Fruit fly (Drosophila melanogaster) whole organism, adult: ENCODE results near the gene Scp2.

Experiments used
- CG11617 ChIP-seq: fragments of 200-800 bp; sonication (Bioruptor generic); optimal IDR thresholded peaks from 2 replicates; lab custom pipeline; 2017; ENCODE audit warnings: mild to moderate bottlenecking, missing biosample characterization, missing genetic modification reagents, missing genetic modification characterization
- CG12768 ChIP-seq: fragments of 200-800 bp; sonication (Bioruptor generic); optimal IDR thresholded peaks from 2 replicates; lab custom pipeline; 2017; ENCODE audit warnings: missing biosample characterization, missing genetic modification characterization, mild to moderate bottlenecking, moderate library complexity, missing genetic modification reagents
- CG14711 ChIP-seq: fragments of 200-800 bp; sonication (Bioruptor generic); optimal IDR thresholded peaks from 2 replicates; lab custom pipeline; 2018; ENCODE audit warnings: missing biosample characterization, mild to moderate bottlenecking, missing genetic modification characterization, moderate library complexity
- CG1620 ChIP-seq: fragments of 200-800 bp; sonication (Bioruptor generic); optimal IDR thresholded peaks from 2 replicates; lab custom pipeline; 2016; ENCODE audit warnings: missing biosample characterization, missing genetic modification characterization
- CG33017 ChIP-seq: fragments of 200-800 bp; sonication (Bioruptor generic); optimal IDR thresholded peaks from 2 replicates; lab custom pipeline; 2018; ENCODE audit warnings: missing biosample characterization, mild to moderate bottlenecking, missing genetic modification characterization, moderate library complexity
- CG5204 ChIP-seq: fragments of 200-800 bp; sonication (Bioruptor generic); optimal IDR thresholded peaks from 2 replicates; lab custom pipeline; 2016; ENCODE audit warnings: missing biosample characterization, missing genetic modification characterization
- CG7045 ChIP-seq: fragments of 200-800 bp; sonication (Bioruptor generic); optimal IDR thresholded peaks from 2 replicates; lab custom pipeline; 2017; ENCODE audit warnings: missing biosample characterization, mild to moderate bottlenecking, missing genetic modification characterization
- CG7101 ChIP-seq: fragments of 200-800 bp; sonication (Bioruptor generic); optimal IDR thresholded peaks from 2 replicates; lab custom pipeline; 2018; ENCODE audit warnings: missing biosample characterization, mild to moderate bottlenecking, missing genetic modification characterization, moderate library complexity
- Clk ChIP-seq: fragments of 200-800 bp; sonication (Bioruptor generic); optimal IDR thresholded peaks from 2 replicates; lab custom pipeline; 2017; ENCODE audit warnings: missing biosample characterization, missing genetic modification characterization
- Crg-1 ChIP-seq: fragments of 200-800 bp; sonication (Bioruptor generic); optimal IDR thresholded peaks from 2 replicates; lab custom pipeline; 2016; ENCODE audit warnings: missing biosample characterization, missing genetic modification characterization
- Hr96 ChIP-seq: fragments of 200-800 bp; sonication (Bioruptor generic); optimal IDR thresholded peaks from 2 replicates; lab custom pipeline; 2016; ENCODE audit warnings: missing biosample characterization, missing genetic modification characterization
- Mnt ChIP-seq: fragments of 200-800 bp; sonication (Bioruptor generic); optimal IDR thresholded peaks from 2 replicates; lab custom pipeline; 2016; ENCODE audit warnings: missing biosample characterization, mild to moderate bottlenecking, missing genetic modification characterization
- bab1 ChIP-seq: fragments of 200-800 bp; sonication (Bioruptor generic); optimal IDR thresholded peaks from 3 replicates; lab custom pipeline; 2019; ENCODE audit warnings: missing biosample characterization, mild to moderate bottlenecking, missing genetic modification characterization, moderate library complexity
- cic ChIP-seq: fragments of 200-800 bp; sonication (Bioruptor generic); optimal IDR thresholded peaks from 2 replicates; lab custom pipeline; 2017; ENCODE audit warnings: missing biosample characterization, mild to moderate bottlenecking, missing genetic modification characterization, moderate library complexity
- cnc ChIP-seq, 2 experiments: fragments of >200 bp; optimal IDR thresholded peaks; 2 replicates each; lab custom pipeline; 2017
- kay ChIP-seq: fragments of 200-800 bp; sonication (Bioruptor generic); peaks from one replicate; lab custom pipeline; 2016; ENCODE audit warnings: missing biosample characterization, missing genetic modification characterization, borderline replicate concordance
- ovo ChIP-seq: fragments of 200-800 bp; sonication (Bioruptor generic); optimal IDR thresholded peaks from 2 replicates; lab custom pipeline; 2016; ENCODE audit warnings: missing biosample characterization, missing genetic modification characterization
- pad ChIP-seq: fragments of 200-800 bp; sonication (Bioruptor generic); optimal IDR thresholded peaks from 3 replicates; lab custom pipeline; 2017; ENCODE audit warnings: missing biosample characterization, missing genetic modification characterization, mild to moderate bottlenecking, moderate library complexity, missing genetic modification reagents
- tj ChIP-seq: fragments of 200-800 bp; sonication (Bioruptor generic); optimal IDR thresholded peaks from 3 replicates; lab custom pipeline; 2017; ENCODE audit warnings: missing biosample characterization, mild to moderate bottlenecking, missing genetic modification characterization, moderate library complexity
- toe ChIP-seq: fragments of 200-800 bp; sonication (Bioruptor generic); optimal IDR thresholded peaks from 2 replicates; lab custom pipeline; 2016; ENCODE audit warnings: missing biosample characterization, missing genetic modification characterization

The Scp2 gene

DNA sequence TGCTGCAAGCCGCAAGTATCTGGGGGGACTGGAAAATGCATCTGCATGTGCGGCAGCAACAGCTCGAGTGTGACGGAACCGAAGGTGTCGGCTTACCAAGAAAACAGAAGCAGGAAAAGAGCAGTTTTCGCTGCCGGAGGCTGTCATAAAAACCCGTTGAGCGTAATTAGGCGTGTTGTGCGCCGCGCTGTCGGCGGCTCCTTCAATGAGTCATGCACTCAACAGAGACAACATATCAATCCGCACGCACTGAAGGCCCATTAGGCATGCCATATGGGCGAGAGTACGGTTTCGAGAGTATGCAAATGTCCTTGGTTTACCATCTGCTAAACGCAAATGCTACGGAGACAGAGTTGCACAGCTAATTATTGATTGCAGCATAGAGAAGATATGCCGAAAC lies 55.0 kb downstream of the Scp2 start:
- TF ChIP-seq CG12768 (GFP tag; lab: Kevin White, UChicago): no peak
- no peak for TF ChIP-seq cic (GFP tag; lab: Kevin White, UChicago)
- no peak for TF ChIP-seq CG14711 (tag; lab: Kevin White, UChicago)
- TF ChIP-seq toe (GFP tag; lab: Kevin White, UChicago): no peak
- TF ChIP-seq CG7045: no peak

DNA sequence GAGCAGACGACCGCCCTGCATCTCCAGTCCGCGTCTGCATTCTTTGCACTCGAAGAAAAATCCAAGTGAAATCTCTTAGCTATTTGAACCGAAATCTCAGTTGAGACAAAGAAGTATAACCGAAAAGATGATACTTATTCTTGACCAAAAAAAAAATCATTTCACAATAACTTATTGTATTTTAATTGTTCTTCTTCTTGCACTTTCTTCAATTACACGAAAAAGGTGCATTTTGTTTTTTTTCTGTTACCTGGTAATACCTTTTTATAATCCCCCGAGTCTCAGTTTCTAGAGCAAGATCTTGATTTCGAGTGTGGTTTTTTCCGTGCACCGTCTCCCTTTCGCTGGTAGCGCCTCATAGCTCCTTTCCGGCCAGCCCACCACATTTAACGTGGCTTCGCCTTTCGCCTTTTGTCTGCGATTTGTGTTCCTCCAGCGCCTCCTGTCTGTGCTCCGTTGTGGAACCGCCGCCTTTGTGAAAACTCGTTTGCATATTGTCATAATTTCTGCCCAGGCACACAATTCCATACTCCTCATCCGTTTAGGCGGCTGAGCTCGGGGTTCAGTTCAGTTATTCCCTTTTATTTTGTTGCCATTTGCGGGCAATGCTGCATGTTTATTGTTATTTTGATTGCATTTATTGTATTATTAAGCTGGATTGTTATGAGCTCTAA lies 56.6 kb downstream of the Scp2 start:
- TF ChIP-seq Mnt (GFP tag; lab: Kevin White, UChicago): no peak
- TF ChIP-seq kay (GFP tag; lab: Kevin White, UChicago): no peak
- no peak for TF ChIP-seq CG5204
- no peak for TF ChIP-seq CG7045
- no peak for TF ChIP-seq toe (GFP tag; lab: Kevin White, UChicago)
- no peak for TF ChIP-seq CG7101 (tag; lab: Kevin White, UChicago)
- TF ChIP-seq pad (GFP tag; lab: Kevin White, UChicago): no peak
- TF ChIP-seq cnc (optimal IDR thresholded peaks at IDR 0.05; lab: Kevin White, UChicago): no peak
- TF ChIP-seq cic (GFP tag; lab: Kevin White, UChicago): no peak
- no peak for TF ChIP-seq bab1
- no peak for TF ChIP-seq CG12768 (GFP tag; lab: Kevin White, UChicago)
- TF ChIP-seq Clk (GFP tag; lab: Kevin White, UChicago): no peak
- no peak for TF ChIP-seq Hr96
- no peak for TF ChIP-seq CG1620 (GFP tag; lab: Kevin White, UChicago)
- no peak for TF ChIP-seq tj (GFP tag; lab: Kevin White, UChicago)
- TF ChIP-seq CG11617 (GFP tag; lab: Kevin White, UChicago): no peak
- no peak for TF ChIP-seq CG14711 (tag; lab: Kevin White, UChicago)
- TF ChIP-seq CG33017: no peak
- no peak for TF ChIP-seq Crg-1

DNA sequence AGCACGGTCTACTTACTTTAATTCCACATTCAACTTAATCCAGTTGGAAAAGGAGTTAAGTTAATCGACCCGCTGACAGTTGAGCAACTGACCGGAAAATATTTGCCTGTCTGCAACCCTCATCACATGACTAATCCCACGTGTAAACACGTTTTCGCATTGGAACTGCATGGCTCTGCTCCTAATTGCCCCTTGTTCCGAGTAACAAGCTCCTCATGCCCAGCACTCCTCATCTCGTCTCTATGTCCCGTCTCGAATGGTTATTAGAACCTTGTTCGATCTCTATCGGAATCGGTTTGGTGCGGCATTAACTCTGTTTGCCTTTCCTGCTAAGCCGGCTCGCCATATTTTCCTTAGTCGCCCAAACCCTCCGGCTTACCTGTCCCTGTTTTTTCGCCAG lies 57.2 kb downstream of the Scp2 start:
- TF ChIP-seq cnc (optimal IDR thresholded peaks at IDR 0.05; lab: Kevin White, UChicago): no peak
- TF ChIP-seq Hr96: no peak
- no peak for TF ChIP-seq CG5204
- no peak for TF ChIP-seq kay (GFP tag; lab: Kevin White, UChicago)
- TF ChIP-seq CG7045: no peak
- no peak for TF ChIP-seq tj (GFP tag; lab: Kevin White, UChicago)
- no peak for TF ChIP-seq CG1620 (GFP tag; lab: Kevin White, UChicago)
- TF ChIP-seq bab1: no peak
- TF ChIP-seq pad (GFP tag; lab: Kevin White, UChicago): no peak
- no peak for TF ChIP-seq CG14711 (tag; lab: Kevin White, UChicago)
- no peak for TF ChIP-seq CG11617 (GFP tag; lab: Kevin White, UChicago)
- TF ChIP-seq toe (GFP tag; lab: Kevin White, UChicago): no peak
- no peak for TF ChIP-seq Clk (GFP tag; lab: Kevin White, UChicago)
- no peak for TF ChIP-seq cic (GFP tag; lab: Kevin White, UChicago)
- no peak for TF ChIP-seq CG7101 (tag; lab: Kevin White, UChicago)
- TF ChIP-seq Crg-1: no peak
- no peak for TF ChIP-seq Mnt (GFP tag; lab: Kevin White, UChicago)
- TF ChIP-seq ovo (GFP tag; lab: Kevin White, UChicago): no peak
- TF ChIP-seq CG12768 (GFP tag; lab: Kevin White, UChicago): no peak

DNA sequence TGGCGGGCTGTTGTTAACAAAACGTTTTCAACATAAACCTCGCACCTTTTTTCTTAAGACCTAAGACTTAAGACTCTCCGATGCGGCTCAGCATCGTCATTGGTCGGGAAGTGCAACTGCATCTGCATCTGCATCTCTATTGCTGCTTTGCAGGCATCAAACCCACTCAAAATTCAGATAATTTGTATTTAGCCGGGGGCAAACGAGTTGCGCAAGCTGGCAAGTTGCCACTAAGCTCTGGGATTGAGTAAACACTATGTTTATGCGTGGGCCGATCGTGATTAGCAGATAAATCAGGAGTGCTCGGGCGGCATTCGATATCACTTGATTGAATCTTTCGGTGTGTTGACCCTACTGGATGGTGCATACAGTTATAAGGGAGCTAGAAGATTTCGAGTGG lies 57.9 kb downstream of the Scp2 start:
- TF ChIP-seq toe (GFP tag; lab: Kevin White, UChicago) (no peak), CG5204 (no peak), CG7101 (tag; lab: Kevin White, UChicago) (no peak), pad (GFP tag; lab: Kevin White, UChicago) (no peak), Mnt (GFP tag; lab: Kevin White, UChicago) (no peak), CG33017 (no peak), kay (GFP tag; lab: Kevin White, UChicago) (no peak), ovo (GFP tag; lab: Kevin White, UChicago) (no peak), CG14711 (tag; lab: Kevin White, UChicago) (no peak), CG1620 (GFP tag; lab: Kevin White, UChicago) (no peak), Clk (GFP tag; lab: Kevin White, UChicago) (no peak), Crg-1 (no peak), CG7045 (no peak)

DNA sequence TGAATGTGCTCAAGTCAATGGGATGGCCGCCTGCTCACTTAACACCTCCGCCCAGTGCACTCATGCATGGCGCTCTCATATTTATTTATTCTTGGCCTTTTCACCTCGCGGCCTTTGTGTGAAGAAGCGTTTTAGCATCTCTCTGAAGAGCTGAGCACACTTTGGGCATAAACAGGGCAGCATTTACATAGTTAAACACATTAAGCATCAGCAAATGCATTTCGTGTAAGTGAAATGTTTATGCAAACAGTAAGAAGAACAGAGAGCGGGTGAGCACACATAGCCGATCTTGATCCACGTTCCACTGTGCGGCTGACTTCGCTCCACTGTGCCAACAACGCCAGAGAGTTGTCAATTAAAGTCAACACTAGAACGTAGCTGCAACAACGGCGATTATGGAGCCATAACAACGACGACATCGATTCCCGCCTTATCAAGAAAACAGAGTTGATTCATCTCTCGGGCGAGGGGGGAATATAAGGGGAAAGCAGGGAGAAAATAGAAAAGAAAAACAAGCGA lies 58.8 kb downstream of the Scp2 start:
- TF ChIP-seq kay (GFP tag; lab: Kevin White, UChicago) (peak; percentile 32), CG12768 (GFP tag; lab: Kevin White, UChicago) (no peak)
